Worm (Caenorhabditis elegans): ENCODE measurements around the gene utx-1.

DNA sequence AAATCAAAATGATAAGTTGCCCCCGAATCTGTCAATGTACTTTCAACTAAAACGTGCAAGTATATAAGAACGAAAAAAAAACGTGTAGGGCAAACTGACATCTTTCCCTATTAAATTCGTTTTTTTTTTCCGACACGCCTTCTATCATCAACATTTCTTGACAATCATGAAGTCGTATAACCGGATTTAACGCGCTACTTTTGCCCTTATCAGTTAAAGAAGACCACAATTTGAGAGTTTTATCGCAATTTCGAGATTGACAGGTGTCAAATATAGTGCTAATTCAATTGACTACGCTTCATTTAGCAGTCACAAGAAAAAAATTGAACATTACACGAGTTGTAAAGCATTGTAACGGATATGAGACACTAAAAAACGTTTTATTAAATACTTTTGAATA, 10.2 kb downstream of the utx-1 start:
- TF ChIP-seq W03F9.2 (tag; optimal IDR thresholded peaks at IDR 0.05): no peak
- TF ChIP-seq him-1 (tag; optimal IDR thresholded peaks at IDR 0.05): no peak
